Worm (Caenorhabditis elegans): ENCODE data around the gene ampd-1.

DNA sequence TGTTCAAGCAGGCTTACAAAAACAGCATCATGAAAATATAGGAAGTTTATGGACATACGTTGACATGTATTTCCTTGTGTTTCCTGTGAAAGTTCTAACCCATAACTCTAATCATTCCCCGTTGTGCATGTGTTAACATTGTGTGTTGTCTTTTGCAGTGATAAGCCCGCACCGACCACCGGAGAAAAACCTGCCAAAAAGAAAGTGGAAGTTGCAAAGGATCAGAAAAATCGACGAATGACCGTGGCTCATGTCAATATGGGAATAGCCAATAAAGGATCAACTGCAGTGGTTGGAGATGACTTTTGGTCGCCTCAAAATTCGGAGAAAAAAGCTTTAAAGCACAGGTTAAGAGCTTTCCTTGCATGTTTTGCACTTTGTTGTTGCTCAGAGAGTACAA lies 2.2 kb downstream of the ampd-1 start:
- TF ChIP-seq cog-1 (tag; optimal IDR thresholded peaks at IDR 0.05) (no peak), flt-1 (GFP tag; IDR thresholded peaks at IDR 0.05) (no peak)

Data from whole organism, midembryonic.